Worm (Caenorhabditis elegans): ENCODE data around the gene str-170.

ce11 chrIV:4846793-4847192 is 30.4 kb upstream of the str-170 start, which contains the start of gene tat-2:
- no peak for TF ChIP-seq blmp-1 (tag; optimal IDR thresholded peaks at IDR 0.05)
- TF ChIP-seq nhr-237 (tag; optimal IDR thresholded peaks at IDR 0.05): no peak
- TF ChIP-seq fkh-10 (GFP tag; optimal IDR thresholded peaks at IDR 0.05): no peak
- no peak for TF ChIP-seq irx-1 (tag; optimal IDR thresholded peaks at IDR 0.05)
- no peak for TF ChIP-seq ceh-82 (tag; optimal IDR thresholded peaks at IDR 0.05)
- TF ChIP-seq lir-3 (tag; optimal IDR thresholded peaks at IDR 0.05; ENCODE audit: poor library complexity): no peak
- TF ChIP-seq hlh-17 (GFP tag; optimal IDR thresholded peaks at IDR 0.05; ENCODE audit: borderline replicate concordance): no peak
- TF ChIP-seq nhr-12 (tag; optimal IDR thresholded peaks at IDR 0.05): no peak
- no peak for TF ChIP-seq nhr-11 (tag; optimal IDR thresholded peaks at IDR 0.05)
